Worm (Caenorhabditis elegans): ENCODE measurements around the gene klp-20.

DNA sequence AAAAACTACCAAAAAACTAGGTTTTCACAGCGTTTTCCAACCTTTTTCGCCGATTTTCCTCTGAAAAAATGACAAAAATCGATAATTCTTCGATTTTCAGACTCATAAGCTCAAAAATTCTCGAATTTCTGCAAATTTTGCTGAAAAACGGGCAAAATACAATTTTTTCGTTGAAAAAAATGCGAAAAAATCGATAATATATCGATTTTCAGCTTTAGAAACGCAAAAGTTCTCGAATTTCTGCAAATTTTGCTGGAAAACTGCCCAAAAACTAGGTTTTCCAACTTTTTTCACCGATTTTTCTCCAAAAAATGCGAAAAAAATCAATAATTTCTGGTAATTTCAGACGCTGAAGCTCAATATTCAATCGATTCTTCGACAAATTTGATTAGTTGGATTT is 41.6 kb downstream of the klp-20 start:
- TF ChIP-seq elt-2 (tag; optimal IDR thresholded peaks at IDR 0.05): no peak
- no peak for TF ChIP-seq tbx-2 (tag; optimal IDR thresholded peaks at IDR 0.05)
- no peak for TF ChIP-seq madf-2 (tag; optimal IDR thresholded peaks at IDR 0.05)
- no peak for TF ChIP-seq ceh-9 (tag; optimal IDR thresholded peaks at IDR 0.05)
- no peak for TF ChIP-seq unc-3 (GFP tag; conservative IDR thresholded peaks at IDR 0.05)
- TF ChIP-seq unc-3 (tag; optimal IDR thresholded peaks at IDR 0.05): no peak
- TF ChIP-seq ceh-6 (GFP tag; optimal IDR thresholded peaks at IDR 0.05): no peak
- TF ChIP-seq pqm-1 (tag; optimal IDR thresholded peaks at IDR 0.05): no peak
- no peak for TF ChIP-seq nfya-1 (tag; optimal IDR thresholded peaks at IDR 0.05)
